Fruit fly (Drosophila melanogaster): ENCODE data around the gene rdgB.
A peak's percentile ranks its signal among the peaks of the same experiment; 100 is the strongest.

rdgB gene

dm6 chrX:13758989-13759549 lies 3.5 kb upstream of the rdgB start, which contains the start of gene Yp3:
Yp3 (plus strand) TSS chrX:13759546.
- TF ChIP-seq E2f2 (GFP tag; IDR thresholded peaks at IDR 0.05) (no peak), shn (GFP tag; optimal IDR thresholded peaks at IDR 0.05) (no peak), so (GFP tag; IDR thresholded peaks at IDR 0.05) (no peak), CG4360 (GFP tag; IDR thresholded peaks at IDR 0.05) (no peak), Deaf1 (tag; optimal IDR thresholded peaks at IDR 0.05) (no peak), CG14710 (tag; optimal IDR thresholded peaks at IDR 0.05) (no peak), CG12942 (GFP tag; optimal IDR thresholded peaks at IDR 0.05) (no peak), Hsf (GFP tag; optimal IDR thresholded peaks at IDR 0.05) (no peak), Dll (GFP tag; IDR thresholded peaks at IDR 0.05; ENCODE audit: partially characterized antibody) (no peak), B-H1 (GFP tag; IDR thresholded peaks at IDR 0.05) (no peak), trh (GFP tag; optimal IDR thresholded peaks at IDR 0.05) (no peak), CG16779 (GFP tag; IDR thresholded peaks at IDR 0.05) (no peak), CG2202 (tag; optimal IDR thresholded peaks at IDR 0.05) (no peak), CHES-1-like (GFP tag; optimal IDR thresholded peaks at IDR 0.05) (no peak), CG17385 (GFP tag; optimal IDR thresholded peaks at IDR 0.05) (no peak), CG12769 (tag; optimal IDR thresholded peaks at IDR 0.05) (no peak), CG18764 (GFP tag; optimal IDR thresholded peaks at IDR 0.05) (no peak)

- TF ChIP-seq CG13894 (tag; optimal IDR thresholded peaks at IDR 0.05) (peak; percentile 96), p53 (GFP tag; optimal IDR thresholded peaks at IDR 0.05) (peak; percentile 100), CG10565 (GFP tag; optimal IDR thresholded peaks at IDR 0.05) (no peak), peb (GFP tag; IDR thresholded peaks at IDR 0.05) (no peak), CG11723 (GFP tag; optimal IDR thresholded peaks at IDR 0.05) (no peak), maf-S (GFP tag; optimal IDR thresholded peaks at IDR 0.05) (no peak), sd (tag; optimal IDR thresholded peaks at IDR 0.05) (peak; percentile 51), mld (GFP tag; IDR thresholded peaks at IDR 0.05; ENCODE audit: partially characterized antibody) (no peak), lbe (GFP tag; optimal IDR thresholded peaks at IDR 0.05) (no peak), Med (GFP tag) (peak; percentile 46), nom (GFP tag; optimal IDR thresholded peaks at IDR 0.05) (peak; percentile 64), Hand (GFP tag; optimal IDR thresholded peaks at IDR 0.05) (no peak), pros (GFP tag; optimal IDR thresholded peaks at IDR 0.05) (peak; percentile 16), CG17359 (tag; optimal IDR thresholded peaks at IDR 0.05) (no peak), CG1832 (GFP tag; optimal IDR thresholded peaks at IDR 0.05) (peak; percentile 18), cwo (GFP tag; optimal IDR thresholded peaks at IDR 0.05) (no peak), ewg (GFP tag; optimal IDR thresholded peaks at IDR 0.05) (peak; percentile 32), CG30403 (GFP tag; optimal IDR thresholded peaks at IDR 0.05) (no peak), ERR (GFP tag; optimal IDR thresholded peaks at IDR 0.05) (peak; percentile 24), fd64A (GFP tag; optimal IDR thresholded peaks at IDR 0.05) (no peak), Trl (optimal IDR thresholded peaks at IDR 0.05) (peak; percentile 63 to 78), Trl (GFP tag; optimal IDR thresholded peaks at IDR 0.05) (no peak)
Observed at dm6 chrX:13761762-13762371, 685 bp upstream of the rdgB start.
